Worm (Caenorhabditis elegans): ENCODE data around the gene bath-42.

Gene bath-42

DNA sequence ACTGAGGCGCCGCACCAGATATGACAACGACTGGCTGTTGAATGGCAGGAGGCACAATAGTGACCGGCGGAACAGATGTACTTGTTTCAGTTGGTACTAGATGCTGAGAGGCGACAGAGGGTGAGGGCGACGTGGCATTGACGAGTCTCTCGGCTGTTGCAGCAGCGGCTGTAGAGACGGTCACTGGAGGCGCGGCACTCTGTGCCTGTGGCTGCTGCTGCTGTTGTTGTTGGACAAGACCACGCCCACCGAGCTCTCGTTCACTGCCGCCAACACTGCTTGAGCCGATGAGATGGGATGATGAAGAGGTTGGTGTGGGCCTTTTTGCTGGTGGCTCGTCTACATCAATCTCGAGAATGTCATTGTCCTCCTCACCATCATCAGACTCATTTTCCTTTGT, 46.0 kb downstream of the bath-42 start:
- TF ChIP-seq flh-1 (GFP tag; optimal IDR thresholded peaks at IDR 0.05) (no peak), mls-2 (tag; optimal IDR thresholded peaks at IDR 0.05) (no peak), ceh-43 (GFP tag; optimal IDR thresholded peaks at IDR 0.05) (no peak), ceh-83 (GFP tag; optimal IDR thresholded peaks at IDR 0.05) (no peak), nhr-76 (tag; optimal IDR thresholded peaks at IDR 0.05) (no peak)

DNA sequence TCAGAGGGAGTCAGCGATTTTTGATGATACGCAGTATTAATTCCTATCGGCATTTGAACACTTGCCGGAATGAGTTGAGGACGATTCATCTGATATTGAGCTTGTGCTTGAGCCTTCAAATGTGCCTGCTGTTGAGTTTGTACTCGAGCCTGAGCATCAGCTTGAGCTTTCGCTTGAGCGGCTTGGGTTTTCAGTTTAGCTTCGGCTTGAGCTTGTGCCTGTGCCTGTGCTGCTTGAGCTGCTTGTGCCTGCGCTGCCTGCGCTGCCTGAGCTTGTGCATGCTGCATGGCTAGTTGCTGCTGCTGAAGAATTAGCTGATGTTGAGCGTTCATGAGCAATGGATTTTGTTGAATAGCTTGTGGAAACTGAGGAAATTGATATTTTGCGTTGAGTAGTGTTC, 47.3 kb downstream of the bath-42 start:
- no peak for TF ChIP-seq ham-2 (GFP tag; optimal IDR thresholded peaks at IDR 0.05)

Data from whole organism, mixed stage, embryonic.